Worm (Caenorhabditis elegans) whole organism, L4 larva: ENCODE data around the gene F14E5.2.

Source experiments
- D1046.2 ChIP-seq: fragments of 200-800 bp; sonication (Bioruptor generic); IDR thresholded peaks from 2 replicates; pipeline ENCODE4 v1.3.6; 2022; ENCODE audit warnings: missing genetic modification characterization, missing compliant biosample characterization
- F49E8.2 ChIP-seq: sonication (generic microtip); optimal IDR thresholded peaks from 2 replicates; lab custom pipeline; 2016; ENCODE audit warnings: missing compliant biosample characterization, mild to moderate bottlenecking, missing genetic modification characterization, borderline replicate concordance
- R02D3.7 ChIP-seq: fragments of 150-350 bp; sonication (generic microtip); optimal IDR thresholded peaks from 3 replicates; lab custom pipeline; 2014; ENCODE audit warnings: missing biosample characterization, missing genetic modification characterization
- T26A8.4 ChIP-seq: fragments of 200-800 bp; sonication (Bioruptor generic); IDR thresholded peaks from 2 replicates; pipeline ENCODE4 v1.3.6; 2022; ENCODE audit warnings: missing genetic modification characterization, missing compliant biosample characterization
- aha-1 ChIP-seq: fragments of 150-350 bp; peaks from one replicate; lab custom pipeline; 2014; ENCODE audit warnings: missing biosample characterization, missing genetic modification characterization
- ceh-28 ChIP-seq: fragments of 150-350 bp; optimal IDR thresholded peaks from 2 replicates; lab custom pipeline; 2014; ENCODE audit warnings: missing biosample characterization, missing genetic modification reagents, missing genetic modification characterization
- ces-1 ChIP-seq: fragments of 150-350 bp; sonication (generic microtip); optimal IDR thresholded peaks from 4 replicates; lab custom pipeline; 2014; ENCODE audit warnings: missing biosample characterization, missing genetic modification reagents, missing genetic modification characterization
- cey-2 ChIP-seq: sonication (generic microtip); optimal IDR thresholded peaks from 3 replicates; lab custom pipeline; 2017; ENCODE audit warnings: missing genetic modification characterization, mild to moderate bottlenecking, missing compliant biosample characterization, antibody characterized with exemption, borderline replicate concordance; ENCODE audit not compliant: insufficient read depth
- daf-12 ChIP-seq: fragments of 150-350 bp; optimal IDR thresholded peaks from 2 replicates; lab custom pipeline; 2014; ENCODE audit warnings: missing biosample characterization, missing genetic modification reagents, missing genetic modification characterization
- daf-16 ChIP-seq, 3 experiments: sonication (generic microtip); optimal IDR thresholded peaks; 2 replicates each; lab custom pipeline; 2016 to 2017; ENCODE audit warnings: missing genetic modification characterization in 3 of 3, missing genetic modification reagents in 3 of 3, mild to moderate bottlenecking in 2 of 3, missing compliant biosample characterization in 2 of 3, missing biosample characterization in 1 of 3, moderate library complexity in 1 of 3
- dmd-6 ChIP-seq: fragments of 200-800 bp; sonication (Bioruptor generic); IDR thresholded peaks from 2 replicates; pipeline ENCODE4 v1.3.6; 2022; ENCODE audit warnings: missing genetic modification reagents, missing genetic modification characterization, missing compliant biosample characterization
- dmd-8 ChIP-seq: fragments of 200-800 bp; sonication (Bioruptor generic); IDR thresholded peaks from 2 replicates; pipeline ENCODE4 v1.3.6; 2022; ENCODE audit warnings: missing genetic modification characterization, missing compliant biosample characterization
- dmd-9 ChIP-seq: fragments of 200-800 bp; sonication (Bioruptor generic); IDR thresholded peaks from 2 replicates; pipeline ENCODE4 v1.3.6; 2022; ENCODE audit warnings: missing genetic modification reagents, missing genetic modification characterization, missing compliant biosample characterization
- dpl-1 ChIP-seq: fragments of 150-350 bp; optimal IDR thresholded peaks from 2 replicates; lab custom pipeline; 2014; ENCODE audit warnings: missing biosample characterization, missing genetic modification reagents, missing genetic modification characterization
- egl-43 ChIP-seq: fragments of 200-800 bp; sonication (Bioruptor generic); IDR thresholded peaks from 2 replicates; pipeline ENCODE4 v1.3.6; 2022; ENCODE audit warnings: missing genetic modification reagents, missing genetic modification characterization, missing compliant biosample characterization
- hif-1 ChIP-seq, 2 experiments: sonication (generic microtip); optimal IDR thresholded peaks; 2 replicates each; lab custom pipeline; 2016 to 2017; ENCODE audit warnings: missing compliant biosample characterization in 2 of 2, missing genetic modification characterization in 2 of 2, missing genetic modification reagents in 2 of 2, missing genotype in 2 of 2, mild to moderate bottlenecking in 1 of 2
- hlh-11 ChIP-seq: fragments of 200-800 bp; sonication (Bioruptor generic); optimal IDR thresholded peaks from 2 replicates; lab custom pipeline; 2018; ENCODE audit warnings: mild to moderate bottlenecking, missing genetic modification characterization, missing compliant biosample characterization
- hlh-30 ChIP-seq: sonication (generic microtip); optimal IDR thresholded peaks from 2 replicates; lab custom pipeline; 2017; ENCODE audit warnings: antibody characterized with exemption, mild to moderate bottlenecking, missing genetic modification characterization, missing compliant biosample characterization; ENCODE audit not compliant: insufficient read depth
- lin-1 ChIP-seq: fragments of 200-800 bp; sonication (Bioruptor generic); IDR thresholded peaks from 2 replicates; pipeline ENCODE4 v1.3.6; 2022; ENCODE audit warnings: missing genetic modification reagents, missing genetic modification characterization, missing compliant biosample characterization
- lin-29 ChIP-seq: fragments of 200-800 bp; sonication (Bioruptor generic); IDR thresholded peaks from 2 replicates; pipeline ENCODE4 v1.3.6; 2022; ENCODE audit warnings: missing genetic modification reagents, missing genetic modification characterization, missing compliant biosample characterization
- lin-39 ChIP-seq: fragments of 150-350 bp; optimal IDR thresholded peaks from 2 replicates; lab custom pipeline; 2014; ENCODE audit warnings: missing biosample characterization, missing genetic modification reagents, missing genetic modification characterization
- lir-3 ChIP-seq: sonication (generic microtip); optimal IDR thresholded peaks from 2 replicates; lab custom pipeline; 2016; ENCODE audit warnings: mild to moderate bottlenecking, missing genetic modification characterization, missing compliant biosample characterization
- lsy-2 ChIP-seq, 2 experiments: fragments of 150-350 bp in 1 of 2; sonication (generic microtip) in 1 of 2; optimal IDR thresholded peaks; 2 replicates each; lab custom pipeline; 2014 to 2017; ENCODE audit warnings: missing biosample characterization in 2 of 2, missing genetic modification characterization in 2 of 2
- mdl-1 ChIP-seq, 2 experiments: fragments of 150-350 bp in 1 of 2; sonication (generic microtip) in 1 of 2; optimal IDR thresholded peaks; 2 replicates each; lab custom pipeline; 2014 to 2017; ENCODE audit warnings: missing biosample characterization in 2 of 2, missing genetic modification characterization in 2 of 2
- mep-1 ChIP-seq: fragments of 150-350 bp; sonication (generic microtip); optimal IDR thresholded peaks from 3 replicates; lab custom pipeline; 2014; ENCODE audit warnings: missing biosample characterization, missing genetic modification characterization
- nhr-10 ChIP-seq: fragments of 150-350 bp; optimal IDR thresholded peaks from 2 replicates; lab custom pipeline; 2014; ENCODE audit warnings: missing biosample characterization, missing genetic modification characterization
- nhr-237 ChIP-seq: sonication (generic microtip); optimal IDR thresholded peaks from 2 replicates; lab custom pipeline; 2017; ENCODE audit warnings: missing biosample characterization, missing genetic modification characterization
- nhr-25 ChIP-seq: sonication (generic microtip); optimal IDR thresholded peaks from 2 replicates; lab custom pipeline; 2017; ENCODE audit warnings: missing genetic modification characterization, mild to moderate bottlenecking, missing compliant biosample characterization, antibody characterized with exemption, moderate library complexity, borderline replicate concordance; ENCODE audit not compliant: insufficient read depth
- nhr-28 ChIP-seq: fragments of 150-350 bp; optimal IDR thresholded peaks from 2 replicates; lab custom pipeline; 2014; ENCODE audit warnings: missing biosample characterization, missing genetic modification characterization
- nhr-41 ChIP-seq: fragments of 200-800 bp; sonication (Bioruptor generic); IDR thresholded peaks from 2 replicates; pipeline ENCODE4 v1.3.6; 2022; ENCODE audit warnings: missing genetic modification reagents, missing genetic modification characterization, missing compliant biosample characterization
- nhr-77 ChIP-seq: fragments of 150-350 bp; optimal IDR thresholded peaks from 2 replicates; lab custom pipeline; 2014; ENCODE audit warnings: missing biosample characterization, missing genetic modification characterization
- pha-4 ChIP-seq, 2 experiments: fragments of 150-350 bp in 1 of 2; fragments of 200-800 bp in 1 of 2; sonication (Bioruptor generic) in 1 of 2; IDR thresholded peaks in 1 of 2; optimal IDR thresholded peaks in 1 of 2; 2 replicates each; pipeline versions ENCODE4 v1.3.6 to Lab custom; 2014 to 2022; ENCODE audit warnings: missing genetic modification characterization in 2 of 2, missing genetic modification reagents in 2 of 2, missing biosample characterization in 1 of 2, missing compliant biosample characterization in 1 of 2
- php-3 ChIP-seq: fragments of 200-800 bp; sonication (Bioruptor generic); IDR thresholded peaks from 2 replicates; pipeline ENCODE4 v1.3.6; 2022; ENCODE audit warnings: missing genetic modification reagents, missing genetic modification characterization, missing compliant biosample characterization
- rbr-2 ChIP-seq: sonication (generic microtip); optimal IDR thresholded peaks from 2 replicates; lab custom pipeline; 2016; ENCODE audit warnings: missing genotype, missing genetic modification characterization, missing compliant biosample characterization
- skn-1 ChIP-seq: fragments of 150-350 bp; optimal IDR thresholded peaks from 2 replicates; lab custom pipeline; 2014; ENCODE audit warnings: missing biosample characterization, missing genetic modification characterization
- snpc-1.2 ChIP-seq: fragments of 200-800 bp; sonication (Bioruptor generic); IDR thresholded peaks from 2 replicates; pipeline ENCODE4 v1.3.6; 2022; ENCODE audit warnings: missing genetic modification reagents, missing genetic modification characterization, missing compliant biosample characterization
- snpc-4 ChIP-seq: fragments of 150-350 bp; optimal IDR thresholded peaks from 2 replicates; lab custom pipeline; 2014; ENCODE audit warnings: missing biosample characterization, missing genetic modification characterization
- spr-1 ChIP-seq: sonication (generic microtip); optimal IDR thresholded peaks from 2 replicates; lab custom pipeline; 2016; ENCODE audit warnings: mild to moderate bottlenecking, missing genetic modification characterization, missing compliant biosample characterization
- spr-3 ChIP-seq: fragments of 200-800 bp; sonication (Bioruptor generic); optimal IDR thresholded peaks from 2 replicates; lab custom pipeline; 2018; ENCODE audit warnings: mild to moderate bottlenecking, missing genetic modification characterization, missing compliant biosample characterization
- tra-1 ChIP-seq: fragments of 200-800 bp; sonication (Bioruptor generic); IDR thresholded peaks from 2 replicates; pipeline ENCODE4 v1.3.6; 2022; ENCODE audit warnings: missing genetic modification reagents, missing genetic modification characterization, missing compliant biosample characterization
- vab-7 ChIP-seq: fragments of 200-800 bp; sonication (Bioruptor generic); IDR thresholded peaks from 2 replicates; pipeline ENCODE4 v1.3.6; 2022; ENCODE audit warnings: missing genetic modification reagents, missing genetic modification characterization, missing compliant biosample characterization
- zip-11 ChIP-seq: fragments of 200-800 bp; sonication (Bioruptor generic); IDR thresholded peaks from 2 replicates; pipeline ENCODE4 v1.3.6; 2022; ENCODE audit warnings: missing genetic modification characterization, missing compliant biosample characterization

The F14E5.2 gene

ce11 chrII:8441519-8441918 is 12.9 kb upstream of the F14E5.2 start (continued):
- TF ChIP-seq vab-7 (GFP tag; lab: Robert Waterston, UW) (peak; percentile 73; the same call in 1 of the 2 replicates), zip-11 (no peak), php-3 (GFP tag; lab: Robert Waterston, UW) (peak; percentile 77), hif-1 (tag; optimal IDR thresholded peaks at IDR 0.05; lab: Kevin White, UChicago) (peak in 1 of 2 experiments; percentile 35), R02D3.7 (tag; lab: Kevin White, UChicago) (peak; percentile 21), nhr-25 (tag; lab: Kevin White, UChicago) (peak; percentile 9), daf-16 (GFP tag; optimal IDR thresholded peaks at IDR 0.05; lab: Kevin White, UChicago) (peak; percentile 37 to 88), daf-16 (tag; optimal IDR thresholded peaks at IDR 0.05; lab: Kevin White, UChicago) (no peak)

DNA sequence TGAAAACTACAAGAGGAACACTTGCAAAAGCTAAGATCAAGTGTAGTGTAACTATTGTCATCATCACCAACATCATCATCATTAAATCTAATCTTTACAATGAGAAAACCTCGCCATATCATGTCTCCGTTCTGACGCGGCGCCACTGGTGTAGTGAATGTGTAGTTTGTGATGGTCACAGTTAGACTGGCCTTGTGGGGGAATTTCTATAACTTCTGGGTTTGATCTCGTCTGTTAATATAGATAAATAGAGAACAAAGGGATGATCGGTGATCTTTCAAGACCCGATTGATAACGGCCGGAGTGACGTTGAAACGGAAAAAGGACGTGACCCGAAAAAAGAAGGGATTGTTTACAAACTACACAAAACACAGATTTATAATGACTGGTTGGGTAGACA is 12.1 kb upstream of the F14E5.2 start:
- TF ChIP-seq skn-1 (tag; lab: Kevin White, UChicago) (no peak), spr-1 (tag; lab: Kevin White, UChicago) (no peak), snpc-4 (tag; lab: Kevin White, UChicago) (no peak), nhr-237 (no peak), hif-1 (tag; optimal IDR thresholded peaks at IDR 0.05; lab: Kevin White, UChicago) (no peak), dmd-9 (no peak), zip-11 (no peak), rbr-2 (no peak), lir-3 (tag; lab: Kevin White, UChicago) (no peak), nhr-77 (tag; lab: Kevin White, UChicago) (no peak), dmd-6 (GFP tag; lab: Robert Waterston, UW) (peak; percentile 18; the same call in 1 of the 2 replicates), daf-16 (GFP tag; optimal IDR thresholded peaks at IDR 0.05; lab: Kevin White, UChicago) (no peak), daf-16 (tag; optimal IDR thresholded peaks at IDR 0.05; lab: Kevin White, UChicago) (no peak), nhr-41 (GFP tag; lab: Robert Waterston, UW) (no peak), tra-1 (GFP tag; lab: Robert Waterston, UW) (no peak), lsy-2 (tag; optimal IDR thresholded peaks at IDR 0.05; lab: Kevin White, UChicago) (peak in 1 of 2 experiments; percentile 9), mdl-1 (tag; optimal IDR thresholded peaks at IDR 0.05; lab: Kevin White, UChicago) (peak in 1 of 2 experiments; percentile 67), snpc-1.2 (GFP tag; lab: Robert Waterston, UW) (no peak), lin-1 (no peak), ceh-28 (no peak), T26A8.4 (GFP tag; lab: Robert Waterston, UW) (no peak), lin-39 (no peak), spr-3 (GFP tag; lab: Kevin White, UChicago) (no peak), pha-4 (GFP tag; IDR thresholded peaks at IDR 0.05; lab: Robert Waterston, UW) (no peak), pha-4 (tag; optimal IDR thresholded peaks at IDR 0.05; lab: Kevin White, UChicago) (no peak), nhr-28 (tag; lab: Kevin White, UChicago) (peak; percentile 97), mep-1 (tag; lab: Kevin White, UChicago) (peak; percentile 37), vab-7 (GFP tag; lab: Robert Waterston, UW) (no peak), F49E8.2 (tag; lab: Kevin White, UChicago) (no peak), dpl-1 (no peak), daf-12 (tag; lab: Kevin White, UChicago) (no peak), lin-29 (GFP tag; lab: Robert Waterston, UW) (no peak), ces-1 (GFP tag; lab: Kevin White, UChicago) (no peak), hlh-30 (peak; percentile 47), nhr-25 (tag; lab: Kevin White, UChicago) (peak; percentile 34), egl-43 (GFP tag; lab: Robert Waterston, UW) (no peak), dmd-8 (GFP tag; lab: Robert Waterston, UW) (no peak), cey-2 (peak; percentile 57), aha-1 (tag; lab: Kevin White, UChicago) (peak; percentile 5), nhr-10 (tag; lab: Kevin White, UChicago) (peak; percentile 51), D1046.2 (GFP tag; lab: Robert Waterston, UW) (no peak), hlh-11 (tag; lab: Kevin White, UChicago) (peak; percentile 61)
